Fruit fly (Drosophila melanogaster) whole organism, prepupa: ENCODE results near the gene CARPB.

ENCODE experiments used
- CG10669 ChIP-seq: fragments of 200-800 bp; sonication (Bioruptor generic); optimal IDR thresholded peaks from 3 replicates; lab custom pipeline; 2018; ENCODE audit warnings: missing biosample characterization, mild to moderate bottlenecking, missing genetic modification characterization, moderate library complexity
- CG11294 ChIP-seq: fragments of 200-800 bp; sonication (Bioruptor generic); IDR thresholded peaks from 2 replicates; pipeline ENCODE4 v1.3.6; 2022; ENCODE audit warnings: missing biosample characterization, missing genetic modification characterization
- CG11762 ChIP-seq: fragments of 200-800 bp; sonication (Bioruptor generic); optimal IDR thresholded peaks from 3 replicates; lab custom pipeline; 2016; ENCODE audit warnings: missing biosample characterization, missing genetic modification characterization; ENCODE audit not compliant: insufficient read depth
- CG11902 ChIP-seq: fragments of 200-800 bp; sonication (Bioruptor generic); optimal IDR thresholded peaks from 3 replicates; lab custom pipeline; 2016; ENCODE audit warnings: missing biosample characterization, missing genetic modification characterization
- CG1621 ChIP-seq: fragments of 200-800 bp; sonication (Bioruptor generic); optimal IDR thresholded peaks from 3 replicates; lab custom pipeline; 2018; ENCODE audit warnings: missing biosample characterization, mild to moderate bottlenecking, missing genetic modification characterization
- CG16779 ChIP-seq: fragments of 200-800 bp; sonication (Bioruptor generic); optimal IDR thresholded peaks from 3 replicates; lab custom pipeline; 2017; ENCODE audit warnings: missing biosample characterization, mild to moderate bottlenecking, missing genetic modification characterization
- CG3032 ChIP-seq: fragments of 200-800 bp; optimal IDR thresholded peaks from 2 replicates; lab custom pipeline; 2019; ENCODE audit warnings: missing biosample characterization, mild to moderate bottlenecking, missing genetic modification characterization, moderate library complexity
- CG32006 ChIP-seq: fragments of 200-800 bp; sonication (Bioruptor generic); optimal IDR thresholded peaks from 3 replicates; lab custom pipeline; 2017; ENCODE audit warnings: missing biosample characterization, mild to moderate bottlenecking, missing genetic modification characterization
- CG3919 ChIP-seq: fragments of 200-800 bp; sonication (Bioruptor generic); optimal IDR thresholded peaks from 3 replicates; lab custom pipeline; 2016; ENCODE audit warnings: missing biosample characterization, missing genetic modification characterization
- CG4318 ChIP-seq: fragments of 200-800 bp; sonication (Bioruptor generic); optimal IDR thresholded peaks from 3 replicates; lab custom pipeline; 2017; ENCODE audit warnings: missing biosample characterization, mild to moderate bottlenecking, missing genetic modification characterization
- CG6163 ChIP-seq: fragments of 200-800 bp; sonication (Bioruptor generic); IDR thresholded peaks from 3 replicates; pipeline ENCODE4 v1.3.6; 2022; ENCODE audit warnings: missing biosample characterization, missing genetic modification characterization
- CG6276 ChIP-seq: fragments of 200-800 bp; sonication (Bioruptor generic); optimal IDR thresholded peaks from 2 replicates; lab custom pipeline; 2017; ENCODE audit warnings: missing biosample characterization, mild to moderate bottlenecking, missing genetic modification characterization
- CG6792 ChIP-seq: fragments of 200-800 bp; sonication (Bioruptor generic); optimal IDR thresholded peaks from 3 replicates; lab custom pipeline; 2016; ENCODE audit warnings: missing biosample characterization, missing genetic modification characterization
- CG6808 ChIP-seq: fragments of 200-800 bp; sonication (Bioruptor generic); optimal IDR thresholded peaks from 3 replicates; lab custom pipeline; 2017; ENCODE audit warnings: missing biosample characterization, missing genetic modification characterization, mild to moderate bottlenecking, moderate library complexity, missing genetic modification reagents
- CG6854 ChIP-seq: fragments of 200-800 bp; sonication (Bioruptor generic); optimal IDR thresholded peaks from 2 replicates; lab custom pipeline; 2017; ENCODE audit warnings: missing biosample characterization, mild to moderate bottlenecking, missing genetic modification characterization
- CG7368 ChIP-seq: fragments of 200-800 bp; sonication (Bioruptor generic); optimal IDR thresholded peaks from 3 replicates; lab custom pipeline; 2016; ENCODE audit warnings: missing biosample characterization, missing genetic modification characterization
- CG8119 ChIP-seq: fragments of 200-800 bp; sonication (Bioruptor generic); IDR thresholded peaks from 3 replicates; pipeline ENCODE4 v1.3.6; 2022; ENCODE audit warnings: missing biosample characterization, missing genetic modification characterization
- CG8319 ChIP-seq: fragments of 200-800 bp; sonication (Bioruptor generic); optimal IDR thresholded peaks from 3 replicates; lab custom pipeline; 2016; ENCODE audit warnings: missing biosample characterization, missing genetic modification characterization
- Eip75B ChIP-seq: fragments of 200-800 bp; sonication (Bioruptor generic); optimal IDR thresholded peaks from 3 replicates; lab custom pipeline; 2016; ENCODE audit warnings: missing biosample characterization, missing genetic modification characterization
- Eip78C ChIP-seq: fragments of 200-800 bp; sonication (Bioruptor generic); peaks from one replicate; lab custom pipeline; 2016; ENCODE audit warnings: missing biosample characterization, missing genetic modification characterization
- Eip93F ChIP-seq: fragments of 200-800 bp; sonication (Bioruptor generic); optimal IDR thresholded peaks from 2 replicates; lab custom pipeline; 2016; ENCODE audit warnings: missing biosample characterization, mild to moderate bottlenecking, missing genetic modification characterization
- Hr38 ChIP-seq: sonication (Bioruptor generic); optimal IDR thresholded peaks from 2 replicates; lab custom pipeline; 2016; ENCODE audit warnings: missing biosample characterization, missing genetic modification characterization
- Hr4 ChIP-seq: fragments of 200-800 bp; sonication (Bioruptor generic); optimal IDR thresholded peaks from 3 replicates; lab custom pipeline; 2016; ENCODE audit warnings: missing biosample characterization, missing genetic modification characterization
- Lpt ChIP-seq: fragments of 200-800 bp; sonication (Bioruptor generic); optimal IDR thresholded peaks from 3 replicates; lab custom pipeline; 2016; ENCODE audit warnings: missing biosample characterization, missing genetic modification characterization
- OdsH ChIP-seq: fragments of 200-800 bp; sonication (Bioruptor generic); optimal IDR thresholded peaks from 3 replicates; lab custom pipeline; 2016; ENCODE audit warnings: missing biosample characterization, missing genetic modification characterization
- Smox ChIP-seq: fragments of 200-800 bp; sonication (Bioruptor generic); optimal IDR thresholded peaks from 3 replicates; lab custom pipeline; 2016; ENCODE audit warnings: missing biosample characterization, missing genetic modification characterization
- Sox102F ChIP-seq: fragments of 200-800 bp; sonication (Bioruptor generic); optimal IDR thresholded peaks from 2 replicates; lab custom pipeline; 2016; ENCODE audit warnings: missing biosample characterization, mild to moderate bottlenecking, missing genetic modification characterization
- Sox14 ChIP-seq: fragments of 200-800 bp; sonication (Bioruptor generic); optimal IDR thresholded peaks from 3 replicates; lab custom pipeline; 2016; ENCODE audit warnings: missing biosample characterization, missing genetic modification characterization
- achi ChIP-seq: fragments of 200-800 bp; sonication (Bioruptor generic); optimal IDR thresholded peaks from 3 replicates; lab custom pipeline; 2016; ENCODE audit warnings: missing biosample characterization, missing genetic modification characterization
- acj6 ChIP-seq: fragments of 200-800 bp; sonication (Bioruptor generic); optimal IDR thresholded peaks from 3 replicates; lab custom pipeline; 2016; ENCODE audit warnings: missing biosample characterization, missing genetic modification characterization
- dac ChIP-seq: fragments of 200-800 bp; sonication (Bioruptor generic); optimal IDR thresholded peaks from 2 replicates; lab custom pipeline; 2017; ENCODE audit warnings: missing biosample characterization, mild to moderate bottlenecking, missing genetic modification characterization
- dsx ChIP-seq: fragments of 200-800 bp; optimal IDR thresholded peaks from 3 replicates; lab custom pipeline; 2019; ENCODE audit warnings: missing biosample characterization, mild to moderate bottlenecking, missing genetic modification characterization, moderate library complexity; ENCODE audit not compliant: poor library complexity, severe bottlenecking
- esn ChIP-seq: fragments of 200-800 bp; sonication (Bioruptor generic); optimal IDR thresholded peaks from 2 replicates; lab custom pipeline; 2016; ENCODE audit warnings: missing biosample characterization, mild to moderate bottlenecking, missing genetic modification characterization, moderate library complexity
- fd85E ChIP-seq: fragments of 200-800 bp; sonication (Bioruptor generic); optimal IDR thresholded peaks from 3 replicates; lab custom pipeline; 2016; ENCODE audit warnings: missing biosample characterization, missing genetic modification characterization
- fkh ChIP-seq: fragments of 200-800 bp; sonication (Bioruptor generic); optimal IDR thresholded peaks from 3 replicates; lab custom pipeline; 2017; ENCODE audit warnings: missing biosample characterization, mild to moderate bottlenecking, missing genetic modification characterization, moderate library complexity
- lz ChIP-seq: fragments of 200-800 bp; sonication (Bioruptor generic); optimal IDR thresholded peaks from 3 replicates; lab custom pipeline; 2016; ENCODE audit warnings: missing biosample characterization, missing genetic modification characterization
- net ChIP-seq: fragments of 200-800 bp; sonication (Bioruptor generic); optimal IDR thresholded peaks from 3 replicates; lab custom pipeline; 2016; ENCODE audit warnings: missing biosample characterization, missing genetic modification characterization
- pdm3 ChIP-seq: fragments of 200-800 bp; sonication (Bioruptor generic); optimal IDR thresholded peaks from 3 replicates; lab custom pipeline; 2016; ENCODE audit warnings: missing biosample characterization, missing genetic modification characterization
- salr ChIP-seq, 2 experiments: fragments of 200-800 bp; sonication (Bioruptor generic); optimal IDR thresholded peaks; 3 replicates each; lab custom pipeline; 2016 to 2018; ENCODE audit warnings: missing biosample characterization in 2 of 2, missing genetic modification characterization in 2 of 2, mild to moderate bottlenecking in 1 of 2
- ss ChIP-seq, 2 experiments: fragments of 200-800 bp; sonication (Bioruptor generic); optimal IDR thresholded peaks; 2 replicates in 1 of 2; 3 replicates in 1 of 2; lab custom pipeline; 2017 to 2018; ENCODE audit warnings: mild to moderate bottlenecking in 2 of 2, missing biosample characterization in 2 of 2, missing genetic modification characterization in 2 of 2, moderate library complexity in 1 of 2
- svp ChIP-seq: fragments of 200-800 bp; sonication (Bioruptor generic); peaks from one replicate; lab custom pipeline; 2016; ENCODE audit warnings: missing biosample characterization, missing genetic modification characterization
- topi ChIP-seq: fragments of 200-800 bp; sonication (Bioruptor generic); optimal IDR thresholded peaks from 3 replicates; lab custom pipeline; 2016; ENCODE audit warnings: missing biosample characterization, missing genetic modification characterization

CARPB gene

dm6 chrX:9754474-9754873 lies 28.5 kb upstream of the CARPB start:
- TF ChIP-seq CG6276 (GFP tag; lab: Kevin White, UChicago): no peak
- TF ChIP-seq Hr4 (GFP tag; lab: Kevin White, UChicago): no peak

dm6 chrX:9757976-9758375 lies 25.0 kb upstream of the CARPB start:
- no peak for TF ChIP-seq CG11294 (GFP tag; lab: Robert Waterston, UW)
- no peak for TF ChIP-seq CG4318 (GFP tag; lab: Kevin White, UChicago)
- no peak for TF ChIP-seq CG7368 (GFP tag; lab: Kevin White, UChicago)
- TF ChIP-seq CG11762: no peak
- no peak for TF ChIP-seq ss (GFP tag; optimal IDR thresholded peaks at IDR 0.05; lab: Kevin White, UChicago)
- TF ChIP-seq CG32006 (GFP tag; lab: Kevin White, UChicago): no peak
- TF ChIP-seq CG8319: no peak
- no peak for TF ChIP-seq lz (GFP tag; lab: Kevin White, UChicago)
- TF ChIP-seq CG6854 (GFP tag; lab: Kevin White, UChicago): no peak
- TF ChIP-seq CG8119 (GFP tag; lab: Robert Waterston, UW): no peak
- TF ChIP-seq salr (GFP tag; optimal IDR thresholded peaks at IDR 0.05; lab: Kevin White, UChicago): no peak
- no peak for TF ChIP-seq fd85E (GFP tag; lab: Kevin White, UChicago)
- TF ChIP-seq pdm3 (GFP tag; lab: Kevin White, UChicago): no peak
- no peak for TF ChIP-seq esn (GFP tag; lab: Kevin White, UChicago)
- TF ChIP-seq CG6276 (GFP tag; lab: Kevin White, UChicago): no peak

- no peak for TF ChIP-seq CG3919
- no peak for TF ChIP-seq dsx (GFP tag; lab: Kevin White, UChicago)
- TF ChIP-seq svp (GFP tag; lab: Kevin White, UChicago): no peak
- no peak for TF ChIP-seq CG11902 (GFP tag; lab: Kevin White, UChicago)
- no peak for TF ChIP-seq esn (GFP tag; lab: Kevin White, UChicago)
- no peak for TF ChIP-seq Smox
- TF ChIP-seq CG11762: no peak
- TF ChIP-seq CG7368 (GFP tag; lab: Kevin White, UChicago): no peak
- TF ChIP-seq Lpt (GFP tag; lab: Kevin White, UChicago): no peak
- no peak for TF ChIP-seq CG10669
- no peak for TF ChIP-seq net (GFP tag; lab: Kevin White, UChicago)
- no peak for TF ChIP-seq CG6163
- no peak for TF ChIP-seq salr (GFP tag; optimal IDR thresholded peaks at IDR 0.05; lab: Kevin White, UChicago)
- TF ChIP-seq Eip93F (GFP tag; lab: Kevin White, UChicago): no peak
- no peak for TF ChIP-seq CG3032
- no peak for TF ChIP-seq dac (GFP tag; lab: Kevin White, UChicago)
- TF ChIP-seq, all 60 proteins: peak for 0
Observed at dm6 chrX:9765565-9765964, 17.5 kb upstream of the CARPB start.

dm6 chrX:9771084-9771483 lies 11.9 kb upstream of the CARPB start:
- TF ChIP-seq Hr38 (GFP tag; lab: Kevin White, UChicago): no peak
- TF ChIP-seq ss (GFP tag; optimal IDR thresholded peaks at IDR 0.05; lab: Kevin White, UChicago): peak; percentile 40 to 98
- TF ChIP-seq CG8119 (GFP tag; lab: Robert Waterston, UW): no peak
- no peak for TF ChIP-seq topi
- TF ChIP-seq Sox102F (GFP tag; lab: Kevin White, UChicago): no peak
- TF ChIP-seq CG11902 (GFP tag; lab: Kevin White, UChicago): no peak
- TF ChIP-seq, all 60 proteins: peak for 1

- TF ChIP-seq achi (GFP tag; lab: Kevin White, UChicago) (no peak), CG3919 (peak; percentile 62), Eip78C (GFP tag; lab: Kevin White, UChicago) (peak; percentile 72), ss (GFP tag; optimal IDR thresholded peaks at IDR 0.05; lab: Kevin White, UChicago) (peak in 1 of 2 experiments; percentile 17), CG6163 (peak; percentile 74), fkh (GFP tag; lab: Kevin White, UChicago) (peak; percentile 41), CG8119 (GFP tag; lab: Robert Waterston, UW) (no peak), Sox14 (GFP tag; lab: Kevin White, UChicago) (peak; percentile 42), Eip93F (GFP tag; lab: Kevin White, UChicago) (no peak), CG8319 (no peak), OdsH (GFP tag; lab: Kevin White, UChicago) (peak; percentile 13), salr (GFP tag; optimal IDR thresholded peaks at IDR 0.05; lab: Kevin White, UChicago) (peak in 1 of 2 experiments; percentile 12), esn (GFP tag; lab: Kevin White, UChicago) (peak; percentile 63), pdm3 (GFP tag; lab: Kevin White, UChicago) (peak; percentile 25), CG7368 (GFP tag; lab: Kevin White, UChicago) (peak; percentile 22), CG6792 (peak; percentile 42), topi (peak; percentile 43), CG11902 (GFP tag; lab: Kevin White, UChicago) (peak; percentile 13), Smox (peak; percentile 41), CG16779 (tag; lab: Kevin White, UChicago) (no peak), CG1621 (tag; lab: Kevin White, UChicago) (peak; percentile 43), CG6808 (GFP tag; lab: Kevin White, UChicago) (peak; percentile 14), Eip75B (GFP tag; lab: Kevin White, UChicago) (peak; percentile 26), acj6 (GFP tag; lab: Kevin White, UChicago) (peak; percentile 11)
Observed at dm6 chrX:9778545-9778944, 4.5 kb upstream of the CARPB start, which contains the start of gene CG1354. TSS of gene CG1354 (plus strand) at chrX:9778742.
